Worm (Caenorhabditis elegans) whole organism, L4 larva: ENCODE data around the gene nhl-2.

ENCODE experiments used
- F37D6.2 ChIP-seq: sonication (generic microtip); optimal IDR thresholded peaks from 2 replicates; lab custom pipeline; 2016; ENCODE audit warnings: mild to moderate bottlenecking, missing genetic modification characterization, missing compliant biosample characterization
- R02D3.7 ChIP-seq: fragments of 150-350 bp; sonication (generic microtip); optimal IDR thresholded peaks from 3 replicates; lab custom pipeline; 2014; ENCODE audit warnings: missing biosample characterization, missing genetic modification characterization
- Y48G9A.11 ChIP-seq: fragments of 200-800 bp; sonication (Bioruptor generic); IDR thresholded peaks from 2 replicates; pipeline ENCODE4 v1.3.6; 2022; ENCODE audit warnings: missing genetic modification reagents, missing genetic modification characterization, missing compliant biosample characterization
- aha-1 ChIP-seq: fragments of 150-350 bp; peaks from one replicate; lab custom pipeline; 2014; ENCODE audit warnings: missing biosample characterization, missing genetic modification characterization
- ama-1 ChIP-seq: fragments of 150-350 bp; optimal IDR thresholded peaks from 2 replicates; lab custom pipeline; 2014; ENCODE audit warnings: inconsistent platforms, mixed read lengths
- arid-1 ChIP-seq: fragments of 200-800 bp; sonication (Bioruptor generic); conservative IDR thresholded peaks from 2 replicates; pipeline ENCODE4 v1.3.6; 2022; ENCODE audit warnings: missing genetic modification reagents, missing genetic modification characterization, missing compliant biosample characterization
- ceh-32 ChIP-seq: sonication (generic microtip); optimal IDR thresholded peaks from 2 replicates; lab custom pipeline; 2016; ENCODE audit warnings: mild to moderate bottlenecking, missing genetic modification characterization, missing compliant biosample characterization; ENCODE audit not compliant: poor library complexity
- ceh-62 ChIP-seq: sonication (generic microtip); optimal IDR thresholded peaks from 2 replicates; lab custom pipeline; 2017; ENCODE audit warnings: missing biosample characterization, missing genetic modification characterization
- daf-12 ChIP-seq: fragments of 150-350 bp; optimal IDR thresholded peaks from 2 replicates; lab custom pipeline; 2014; ENCODE audit warnings: missing biosample characterization, missing genetic modification reagents, missing genetic modification characterization
- daf-16 ChIP-seq, 3 experiments: sonication (generic microtip); optimal IDR thresholded peaks; 2 replicates each; lab custom pipeline; 2016 to 2017; ENCODE audit warnings: missing genetic modification characterization in 3 of 3, missing genetic modification reagents in 3 of 3, mild to moderate bottlenecking in 2 of 3, missing compliant biosample characterization in 2 of 3, missing biosample characterization in 1 of 3, moderate library complexity in 1 of 3
- daf-19 ChIP-seq: fragments of 200-800 bp; sonication (Bioruptor generic); conservative IDR thresholded peaks from 2 replicates; pipeline ENCODE4 v1.3.6; 2022; ENCODE audit warnings: missing genetic modification characterization, missing compliant biosample characterization
- dmd-6 ChIP-seq: fragments of 200-800 bp; sonication (Bioruptor generic); IDR thresholded peaks from 2 replicates; pipeline ENCODE4 v1.3.6; 2022; ENCODE audit warnings: missing genetic modification reagents, missing genetic modification characterization, missing compliant biosample characterization
- dpl-1 ChIP-seq: fragments of 150-350 bp; optimal IDR thresholded peaks from 2 replicates; lab custom pipeline; 2014; ENCODE audit warnings: missing biosample characterization, missing genetic modification reagents, missing genetic modification characterization
- dve-1 ChIP-seq: sonication (generic microtip); optimal IDR thresholded peaks from 2 replicates; lab custom pipeline; 2017; ENCODE audit warnings: antibody characterized with exemption, mild to moderate bottlenecking, missing genetic modification characterization, missing compliant biosample characterization; ENCODE audit not compliant: insufficient read depth
- egl-27 ChIP-seq: sonication (generic microtip); optimal IDR thresholded peaks from 3 replicates; lab custom pipeline; 2017; ENCODE audit warnings: missing biosample characterization, missing genetic modification reagents, missing genetic modification characterization
- fkh-10 ChIP-seq: fragments of 150-350 bp; optimal IDR thresholded peaks from 2 replicates; lab custom pipeline; 2014; ENCODE audit warnings: missing biosample characterization, missing genetic modification reagents, missing genetic modification characterization
- hif-1 ChIP-seq, 2 experiments: sonication (generic microtip); optimal IDR thresholded peaks; 2 replicates each; lab custom pipeline; 2016 to 2017; ENCODE audit warnings: missing compliant biosample characterization in 2 of 2, missing genetic modification characterization in 2 of 2, missing genetic modification reagents in 2 of 2, missing genotype in 2 of 2, mild to moderate bottlenecking in 1 of 2
- jun-1 ChIP-seq: fragments of 150-350 bp; optimal IDR thresholded peaks from 2 replicates; lab custom pipeline; 2014; ENCODE audit warnings: missing biosample characterization, missing genetic modification reagents, missing genetic modification characterization
- lim-7 ChIP-seq: fragments of 200-800 bp; sonication (Bioruptor generic); IDR thresholded peaks from 2 replicates; pipeline ENCODE4 v1.3.6; 2022; ENCODE audit warnings: missing genetic modification characterization, missing compliant biosample characterization
- lin-1 ChIP-seq: fragments of 200-800 bp; sonication (Bioruptor generic); IDR thresholded peaks from 2 replicates; pipeline ENCODE4 v1.3.6; 2022; ENCODE audit warnings: missing genetic modification reagents, missing genetic modification characterization, missing compliant biosample characterization
- lin-15B ChIP-seq: fragments of 150-350 bp; sonication (generic microtip); optimal IDR thresholded peaks from 3 replicates; lab custom pipeline; 2014; ENCODE audit warnings: missing biosample characterization, missing genetic modification characterization
- lin-38 ChIP-seq: fragments of 200-800 bp; sonication (Bioruptor generic); IDR thresholded peaks from 2 replicates; pipeline ENCODE4 v1.3.6; 2022; ENCODE audit warnings: missing genetic modification reagents, missing genetic modification characterization, missing compliant biosample characterization
- mdl-1 ChIP-seq, 2 experiments: fragments of 150-350 bp in 1 of 2; sonication (generic microtip) in 1 of 2; optimal IDR thresholded peaks; 2 replicates each; lab custom pipeline; 2014 to 2017; ENCODE audit warnings: missing biosample characterization in 2 of 2, missing genetic modification characterization in 2 of 2
- mdt-29 ChIP-seq: fragments of 200-800 bp; sonication (Bioruptor generic); IDR thresholded peaks from 2 replicates; pipeline ENCODE4 v1.3.6; 2022; ENCODE audit warnings: missing genetic modification reagents, missing genetic modification characterization, missing compliant biosample characterization
- nhr-237 ChIP-seq: sonication (generic microtip); optimal IDR thresholded peaks from 2 replicates; lab custom pipeline; 2017; ENCODE audit warnings: missing biosample characterization, missing genetic modification characterization
- nhr-28 ChIP-seq: fragments of 150-350 bp; optimal IDR thresholded peaks from 2 replicates; lab custom pipeline; 2014; ENCODE audit warnings: missing biosample characterization, missing genetic modification characterization
- nhr-76 ChIP-seq: fragments of 150-350 bp; optimal IDR thresholded peaks from 2 replicates; lab custom pipeline; 2014; ENCODE audit warnings: missing biosample characterization, missing genetic modification characterization
- nhr-77 ChIP-seq: fragments of 150-350 bp; optimal IDR thresholded peaks from 2 replicates; lab custom pipeline; 2014; ENCODE audit warnings: missing biosample characterization, missing genetic modification characterization
- pqm-1 ChIP-seq: sonication (generic microtip); optimal IDR thresholded peaks from 2 replicates; lab custom pipeline; 2017; ENCODE audit warnings: missing biosample characterization, missing genetic modification characterization
- saeg-2 ChIP-seq: fragments of 200-800 bp; sonication (Bioruptor generic); IDR thresholded peaks from 2 replicates; pipeline ENCODE4 v1.3.6; 2022; ENCODE audit warnings: missing genetic modification reagents, missing genetic modification characterization, missing compliant biosample characterization
- sdz-12 ChIP-seq: fragments of 200-800 bp; sonication (Bioruptor generic); optimal IDR thresholded peaks from 2 replicates; lab custom pipeline; 2018; ENCODE audit warnings: mild to moderate bottlenecking, missing genetic modification characterization, missing compliant biosample characterization
- snpc-4 ChIP-seq: fragments of 150-350 bp; optimal IDR thresholded peaks from 2 replicates; lab custom pipeline; 2014; ENCODE audit warnings: missing biosample characterization, missing genetic modification characterization
- spr-3 ChIP-seq: fragments of 200-800 bp; sonication (Bioruptor generic); optimal IDR thresholded peaks from 2 replicates; lab custom pipeline; 2018; ENCODE audit warnings: mild to moderate bottlenecking, missing genetic modification characterization, missing compliant biosample characterization
- tra-1 ChIP-seq: fragments of 200-800 bp; sonication (Bioruptor generic); IDR thresholded peaks from 2 replicates; pipeline ENCODE4 v1.3.6; 2022; ENCODE audit warnings: missing genetic modification reagents, missing genetic modification characterization, missing compliant biosample characterization
- unc-130 ChIP-seq: sonication (generic microtip); optimal IDR thresholded peaks from 2 replicates; lab custom pipeline; 2016; ENCODE audit warnings: missing genetic modification reagents, missing genetic modification characterization, missing compliant biosample characterization
- unc-39 ChIP-seq: sonication (generic microtip); optimal IDR thresholded peaks from 2 replicates; lab custom pipeline; 2017; ENCODE audit warnings: missing biosample characterization, missing genetic modification characterization
- zfp-2 ChIP-seq: sonication (generic microtip); optimal IDR thresholded peaks from 2 replicates; lab custom pipeline; 2016; ENCODE audit warnings: mild to moderate bottlenecking, missing genetic modification characterization, missing compliant biosample characterization
- zip-2 ChIP-seq: fragments of 150-350 bp; optimal IDR thresholded peaks from 2 replicates; lab custom pipeline; 2014; ENCODE audit warnings: missing biosample characterization, missing genetic modification characterization
- ztf-11 ChIP-seq: fragments of 150-350 bp; optimal IDR thresholded peaks from 2 replicates; lab custom pipeline; 2014; ENCODE audit warnings: missing biosample characterization, missing genetic modification characterization

nhl-2 gene

ce11 chrIII:4890997-4891396, 7.9 kb downstream of the nhl-2 start, which contains the start of gene F26F4.5:
TSS of gene F26F4.5 (minus strand) at chrIII:4891252.
- TF ChIP-seq lin-38 (GFP tag; lab: Robert Waterston, UW) (peak; percentile 45; the same call in 1 of the 2 replicates), aha-1 (tag; lab: Kevin White, UChicago) (peak; percentile 70), ama-1 (no peak), zfp-2 (tag; lab: Kevin White, UChicago) (no peak)

- TF ChIP-seq fkh-10 (GFP tag; lab: Kevin White, UChicago), result no peak
- TF ChIP-seq daf-12 (tag; lab: Kevin White, UChicago), result no peak
- no peak for TF ChIP-seq lin-1 (GFP tag; lab: Robert Waterston, UW)
- TF ChIP-seq daf-16 (GFP tag; optimal IDR thresholded peaks at IDR 0.05; lab: Kevin White, UChicago), result no peak
- TF ChIP-seq daf-16 (tag; optimal IDR thresholded peaks at IDR 0.05; lab: Kevin White, UChicago), result peak; percentile 42
- TF ChIP-seq ceh-32 (tag; lab: Kevin White, UChicago), result no peak
- no peak for TF ChIP-seq spr-3 (GFP tag; lab: Kevin White, UChicago)
- TF ChIP-seq pqm-1 (tag; lab: Kevin White, UChicago), result no peak
- no peak for TF ChIP-seq nhr-77 (tag; lab: Kevin White, UChicago)
- TF ChIP-seq nhr-237, result no peak
- TF ChIP-seq saeg-2, result no peak
- peak; percentile 36; the same call in 1 of the 2 replicates for TF ChIP-seq dmd-6
- no peak for TF ChIP-seq ceh-62 (tag; lab: Kevin White, UChicago)
- peak; percentile 8 for TF ChIP-seq nhr-28 (tag; lab: Kevin White, UChicago)
- no peak for TF ChIP-seq lin-15B
- TF ChIP-seq snpc-4 (tag; lab: Kevin White, UChicago), result no peak
- no peak for TF ChIP-seq lin-38 (GFP tag; lab: Robert Waterston, UW)
- TF ChIP-seq mdt-29 (GFP tag; lab: Robert Waterston, UW), result no peak
- TF ChIP-seq R02D3.7 (tag; lab: Kevin White, UChicago), result no peak
- no peak for TF ChIP-seq lim-7 (GFP tag; lab: Robert Waterston, UW)
- no peak for TF ChIP-seq mdl-1 (tag; optimal IDR thresholded peaks at IDR 0.05; lab: Kevin White, UChicago)
- no peak for TF ChIP-seq unc-39 (tag; lab: Kevin White, UChicago)
Observed at ce11 chrIII:4887291-4887690, 11.6 kb downstream of the nhl-2 start, which contains the start of gene clec-6. TSS of gene clec-6 (minus strand) at chrIII:4887444.

DNA sequence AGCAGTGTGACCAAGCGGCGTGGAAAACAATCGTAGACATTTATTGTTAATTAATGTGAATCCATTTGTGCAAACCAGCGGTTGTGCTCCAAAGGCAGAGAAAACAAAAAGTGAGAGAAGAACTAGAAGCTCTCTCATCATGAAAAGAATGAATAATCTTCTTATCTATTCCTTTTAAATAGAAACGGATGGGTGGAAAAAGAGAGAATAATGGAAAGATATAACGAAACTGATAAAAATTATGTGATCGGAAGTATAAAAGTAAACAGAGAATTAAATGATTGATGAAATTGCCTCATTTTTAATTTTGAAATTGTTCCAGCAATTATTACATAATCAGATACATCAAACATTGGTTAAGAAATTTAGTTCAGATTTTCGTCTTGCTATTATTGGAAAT, 15.5 kb downstream of the nhl-2 start, which contains the start of gene clec-5:
clec-5 (minus strand) TSS at position 178 of the 400 bp plus-strand sequence.
- TF ChIP-seq daf-19 (GFP tag; lab: Robert Waterston, UW) (no peak), F37D6.2 (tag; lab: Kevin White, UChicago) (no peak), tra-1 (GFP tag; lab: Robert Waterston, UW) (no peak), dpl-1 (no peak), egl-27 (tag; lab: Kevin White, UChicago) (no peak), arid-1 (GFP tag; lab: Robert Waterston, UW) (no peak), snpc-4 (tag; lab: Kevin White, UChicago) (no peak), zip-2 (tag; lab: Kevin White, UChicago) (no peak), sdz-12 (GFP tag; lab: Kevin White, UChicago) (no peak), jun-1 (tag; lab: Kevin White, UChicago) (no peak), fkh-10 (GFP tag; lab: Kevin White, UChicago) (no peak), nhr-76 (tag; lab: Kevin White, UChicago) (no peak), unc-130 (GFP tag; lab: Kevin White, UChicago) (no peak), lim-7 (GFP tag; lab: Robert Waterston, UW) (no peak), ztf-11 (no peak), dve-1 (tag; lab: Kevin White, UChicago) (peak; percentile 13), pqm-1 (tag; lab: Kevin White, UChicago) (peak; percentile 56), Y48G9A.11 (GFP tag; lab: Robert Waterston, UW) (no peak), daf-16 (GFP tag; optimal IDR thresholded peaks at IDR 0.05; lab: Kevin White, UChicago) (no peak), daf-16 (tag; optimal IDR thresholded peaks at IDR 0.05; lab: Kevin White, UChicago) (peak; percentile 17), hif-1 (tag; optimal IDR thresholded peaks at IDR 0.05; lab: Kevin White, UChicago) (no peak)
